Fruit fly (Drosophila melanogaster): ENCODE results near the gene Cpr97Eb.
A peak's percentile ranks its signal among the peaks of the same experiment; 100 is the strongest.

The Cpr97Eb gene

DNA sequence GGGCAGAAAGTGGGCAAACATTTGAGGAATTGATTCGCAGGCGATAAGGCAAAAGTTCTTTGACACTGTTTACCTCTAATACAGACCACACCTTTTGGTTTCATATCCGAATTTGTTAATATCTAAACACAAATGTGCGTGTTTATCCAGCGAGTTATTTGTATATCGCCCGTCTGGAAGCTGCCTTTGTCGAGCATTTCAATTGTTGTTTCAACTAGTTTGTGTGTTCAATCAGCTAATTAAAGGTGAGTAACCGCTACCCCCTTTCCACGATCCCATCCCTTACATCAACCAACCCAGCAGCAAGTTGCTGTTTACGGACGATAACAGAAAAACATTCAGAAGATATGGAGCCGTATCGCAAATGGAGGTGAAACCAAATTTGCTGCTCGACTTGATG lies 40.5 kb upstream of the Cpr97Eb start (continued):
- TF ChIP-seq Spps (tag; optimal IDR thresholded peaks at IDR 0.05) (no peak), CG31365 (tag; optimal IDR thresholded peaks at IDR 0.05) (peak; percentile 19), nom (GFP tag; optimal IDR thresholded peaks at IDR 0.05) (no peak), ttk (GFP tag; IDR thresholded peaks at IDR 0.05) (no peak), CG12659 (GFP tag; optimal IDR thresholded peaks at IDR 0.05) (peak; percentile 48), CG33213 (GFP tag; optimal IDR thresholded peaks at IDR 0.05) (peak; percentile 19), CG17361 (GFP tag; IDR thresholded peaks at IDR 0.05) (no peak), CG10147 (GFP tag; optimal IDR thresholded peaks at IDR 0.05) (peak; percentile 51), CG17359 (tag; optimal IDR thresholded peaks at IDR 0.05) (peak; percentile 58), CG7556 (GFP tag; optimal IDR thresholded peaks at IDR 0.05) (peak; percentile 34), Fer1 (GFP tag; optimal IDR thresholded peaks at IDR 0.05) (peak; percentile 78), Lhr (GFP tag; optimal IDR thresholded peaks at IDR 0.05) (no peak), Fer3 (tag; optimal IDR thresholded peaks at IDR 0.05) (peak; percentile 47), ro (GFP tag; IDR thresholded peaks at IDR 0.05) (no peak), wek (GFP tag; optimal IDR thresholded peaks at IDR 0.05) (peak; percentile 58), CG6689 (GFP tag; IDR thresholded peaks at IDR 0.05) (no peak), CG12071 (GFP tag; optimal IDR thresholded peaks at IDR 0.05) (peak; percentile 66), tll (GFP tag; optimal IDR thresholded peaks at IDR 0.05) (no peak), sd (tag; optimal IDR thresholded peaks at IDR 0.05) (peak; percentile 7), CG6765 (GFP tag; optimal IDR thresholded peaks at IDR 0.05) (peak; percentile 73), CG42726 (GFP tag; IDR thresholded peaks at IDR 0.05; ENCODE audit: partially characterized antibody) (no peak), Gsc (GFP tag; IDR thresholded peaks at IDR 0.05) (no peak), salm (tag; optimal IDR thresholded peaks at IDR 0.05) (no peak), CG13894 (tag; optimal IDR thresholded peaks at IDR 0.05) (peak; percentile 57), gcm2 (GFP tag; optimal IDR thresholded peaks at IDR 0.05) (no peak), sisA (GFP tag; IDR thresholded peaks at IDR 0.05) (no peak), Sry-δ (GFP tag; optimal IDR thresholded peaks at IDR 0.05) (peak; percentile 2), CG10209 (GFP tag; optimal IDR thresholded peaks at IDR 0.05) (peak; percentile 72), CG8290 (GFP tag; optimal IDR thresholded peaks at IDR 0.05) (no peak), CG8290 (tag; optimal IDR thresholded peaks at IDR 0.05) (peak in 1 of 2 experiments; percentile 93), kay (GFP tag; optimal IDR thresholded peaks at IDR 0.05) (no peak), BEAF-32 (GFP tag; optimal IDR thresholded peaks at IDR 0.05) (no peak), ranshi (GFP tag; IDR thresholded peaks at IDR 0.05) (peak; percentile 9; the same call in 1 of the 2 replicates), ham (GFP tag; IDR thresholded peaks at IDR 0.05) (no peak), fd3F (GFP tag; optimal IDR thresholded peaks at IDR 0.05) (peak; percentile 61), CG8944 (GFP tag; optimal IDR thresholded peaks at IDR 0.05) (no peak), dimm (GFP tag; IDR thresholded peaks at IDR 0.05) (no peak), Doc3 (GFP tag; IDR thresholded peaks at IDR 0.05; ENCODE audit: partially characterized antibody) (no peak), jigr1 (GFP tag; IDR thresholded peaks at IDR 0.05) (no peak), inv (GFP tag; IDR thresholded peaks at IDR 0.05; ENCODE audit: partially characterized antibody) (no peak), GATAe (GFP tag; conservative IDR thresholded peaks at IDR 0.05) (no peak), Eip74EF (GFP tag; optimal IDR thresholded peaks at IDR 0.05) (no peak), CG11723 (GFP tag; optimal IDR thresholded peaks at IDR 0.05) (peak; percentile 17), br (optimal IDR thresholded peaks at IDR 0.05) (no peak), CG5180 (GFP tag; optimal IDR thresholded peaks at IDR 0.05) (peak; percentile 35), HHEX (GFP tag; optimal IDR thresholded peaks at IDR 0.05) (peak; percentile 67), jumu (GFP tag; optimal IDR thresholded peaks at IDR 0.05) (no peak), mam (GFP tag; optimal IDR thresholded peaks at IDR 0.05) (peak; percentile 10), kah (GFP tag; optimal IDR thresholded peaks at IDR 0.05) (no peak), CG17385 (GFP tag; optimal IDR thresholded peaks at IDR 0.05) (peak; percentile 15), CG3281 (GFP tag; optimal IDR thresholded peaks at IDR 0.05) (peak; percentile 79)
